Fruit fly (Drosophila melanogaster) whole organism, prepupa: ENCODE measurements around the gene CG46309.

Experiments
- CG10631 ChIP-seq: fragments of 200-800 bp; sonication (Bioruptor generic); optimal IDR thresholded peaks from 2 replicates; lab custom pipeline; 2016; ENCODE audit warnings: missing biosample characterization, missing genetic modification characterization
- CG10669 ChIP-seq: fragments of 200-800 bp; sonication (Bioruptor generic); optimal IDR thresholded peaks from 3 replicates; lab custom pipeline; 2018; ENCODE audit warnings: missing biosample characterization, mild to moderate bottlenecking, missing genetic modification characterization, moderate library complexity
- CG11294 ChIP-seq: fragments of 200-800 bp; sonication (Bioruptor generic); IDR thresholded peaks from 2 replicates; pipeline ENCODE4 v1.3.6; 2022; ENCODE audit warnings: missing biosample characterization, missing genetic modification characterization
- CG11762 ChIP-seq: fragments of 200-800 bp; sonication (Bioruptor generic); optimal IDR thresholded peaks from 3 replicates; lab custom pipeline; 2016; ENCODE audit warnings: missing biosample characterization, missing genetic modification characterization; ENCODE audit not compliant: insufficient read depth
- CG11902 ChIP-seq: fragments of 200-800 bp; sonication (Bioruptor generic); optimal IDR thresholded peaks from 3 replicates; lab custom pipeline; 2016; ENCODE audit warnings: missing biosample characterization, missing genetic modification characterization
- CG15336 ChIP-seq: fragments of 200-800 bp; sonication (Bioruptor generic); IDR thresholded peaks from 2 replicates; pipeline ENCODE4 v1.3.6; 2022; ENCODE audit warnings: missing biosample characterization, missing genetic modification characterization
- CG1621 ChIP-seq: fragments of 200-800 bp; sonication (Bioruptor generic); optimal IDR thresholded peaks from 3 replicates; lab custom pipeline; 2018; ENCODE audit warnings: missing biosample characterization, mild to moderate bottlenecking, missing genetic modification characterization
- CG3032 ChIP-seq: fragments of 200-800 bp; optimal IDR thresholded peaks from 2 replicates; lab custom pipeline; 2019; ENCODE audit warnings: missing biosample characterization, mild to moderate bottlenecking, missing genetic modification characterization, moderate library complexity
- CG32006 ChIP-seq: fragments of 200-800 bp; sonication (Bioruptor generic); optimal IDR thresholded peaks from 3 replicates; lab custom pipeline; 2017; ENCODE audit warnings: missing biosample characterization, mild to moderate bottlenecking, missing genetic modification characterization
- CG34406 ChIP-seq: fragments of 200-800 bp; sonication (Bioruptor generic); optimal IDR thresholded peaks from 3 replicates; lab custom pipeline; 2016; ENCODE audit warnings: missing biosample characterization, missing genetic modification characterization
- CG4318 ChIP-seq: fragments of 200-800 bp; sonication (Bioruptor generic); optimal IDR thresholded peaks from 3 replicates; lab custom pipeline; 2017; ENCODE audit warnings: missing biosample characterization, mild to moderate bottlenecking, missing genetic modification characterization
- CG6163 ChIP-seq: fragments of 200-800 bp; sonication (Bioruptor generic); IDR thresholded peaks from 3 replicates; pipeline ENCODE4 v1.3.6; 2022; ENCODE audit warnings: missing biosample characterization, missing genetic modification characterization
- CG6276 ChIP-seq: fragments of 200-800 bp; sonication (Bioruptor generic); optimal IDR thresholded peaks from 2 replicates; lab custom pipeline; 2017; ENCODE audit warnings: missing biosample characterization, mild to moderate bottlenecking, missing genetic modification characterization
- CG6792 ChIP-seq: fragments of 200-800 bp; sonication (Bioruptor generic); optimal IDR thresholded peaks from 3 replicates; lab custom pipeline; 2016; ENCODE audit warnings: missing biosample characterization, missing genetic modification characterization
- CG6854 ChIP-seq: fragments of 200-800 bp; sonication (Bioruptor generic); optimal IDR thresholded peaks from 2 replicates; lab custom pipeline; 2017; ENCODE audit warnings: missing biosample characterization, mild to moderate bottlenecking, missing genetic modification characterization
- CG8632 ChIP-seq: fragments of 200-800 bp; sonication (Bioruptor generic); optimal IDR thresholded peaks from 3 replicates; lab custom pipeline; 2016; ENCODE audit warnings: missing biosample characterization, missing genetic modification characterization
- CG9139 ChIP-seq: fragments of 200-800 bp; sonication (Bioruptor generic); optimal IDR thresholded peaks from 3 replicates; lab custom pipeline; 2017; ENCODE audit warnings: missing biosample characterization, mild to moderate bottlenecking, missing genetic modification characterization
- Eip75B ChIP-seq: fragments of 200-800 bp; sonication (Bioruptor generic); optimal IDR thresholded peaks from 3 replicates; lab custom pipeline; 2016; ENCODE audit warnings: missing biosample characterization, missing genetic modification characterization
- Eip78C ChIP-seq: fragments of 200-800 bp; sonication (Bioruptor generic); peaks from one replicate; lab custom pipeline; 2016; ENCODE audit warnings: missing biosample characterization, missing genetic modification characterization
- Eip93F ChIP-seq: fragments of 200-800 bp; sonication (Bioruptor generic); optimal IDR thresholded peaks from 2 replicates; lab custom pipeline; 2016; ENCODE audit warnings: missing biosample characterization, mild to moderate bottlenecking, missing genetic modification characterization
- Ets21C ChIP-seq: fragments of 200-800 bp; sonication (Bioruptor generic); optimal IDR thresholded peaks from 3 replicates; lab custom pipeline; 2016; ENCODE audit warnings: missing biosample characterization, missing genetic modification characterization
- Ets96B ChIP-seq: fragments of 200-800 bp; optimal IDR thresholded peaks from 2 replicates; lab custom pipeline; 2019; ENCODE audit warnings: missing biosample characterization, mild to moderate bottlenecking, missing genetic modification characterization, moderate library complexity
- Gug ChIP-seq: fragments of 200-800 bp; sonication (Bioruptor generic); IDR thresholded peaks from 2 replicates; pipeline ENCODE4 v1.3.6; 2022; ENCODE audit warnings: missing biosample characterization, missing genetic modification characterization
- Hr38 ChIP-seq: sonication (Bioruptor generic); optimal IDR thresholded peaks from 2 replicates; lab custom pipeline; 2016; ENCODE audit warnings: missing biosample characterization, missing genetic modification characterization
- Hr39 ChIP-seq: fragments of 200-800 bp; sonication (Bioruptor generic); optimal IDR thresholded peaks from 2 replicates; lab custom pipeline; 2016; ENCODE audit warnings: missing biosample characterization, missing genetic modification characterization
- Hr4 ChIP-seq: fragments of 200-800 bp; sonication (Bioruptor generic); optimal IDR thresholded peaks from 3 replicates; lab custom pipeline; 2016; ENCODE audit warnings: missing biosample characterization, missing genetic modification characterization
- Lpt ChIP-seq: fragments of 200-800 bp; sonication (Bioruptor generic); optimal IDR thresholded peaks from 3 replicates; lab custom pipeline; 2016; ENCODE audit warnings: missing biosample characterization, missing genetic modification characterization
- OdsH ChIP-seq: fragments of 200-800 bp; sonication (Bioruptor generic); optimal IDR thresholded peaks from 3 replicates; lab custom pipeline; 2016; ENCODE audit warnings: missing biosample characterization, missing genetic modification characterization
- Sox102F ChIP-seq: fragments of 200-800 bp; sonication (Bioruptor generic); optimal IDR thresholded peaks from 2 replicates; lab custom pipeline; 2016; ENCODE audit warnings: missing biosample characterization, mild to moderate bottlenecking, missing genetic modification characterization
- Sox15 ChIP-seq: fragments of 200-800 bp; sonication (Bioruptor generic); optimal IDR thresholded peaks from 3 replicates; lab custom pipeline; 2016; ENCODE audit warnings: missing biosample characterization, missing genetic modification characterization
- achi ChIP-seq: fragments of 200-800 bp; sonication (Bioruptor generic); optimal IDR thresholded peaks from 3 replicates; lab custom pipeline; 2016; ENCODE audit warnings: missing biosample characterization, missing genetic modification characterization
- acj6 ChIP-seq: fragments of 200-800 bp; sonication (Bioruptor generic); optimal IDR thresholded peaks from 3 replicates; lab custom pipeline; 2016; ENCODE audit warnings: missing biosample characterization, missing genetic modification characterization
- cyc ChIP-seq: fragments of 200-800 bp; sonication (Bioruptor generic); optimal IDR thresholded peaks from 3 replicates; lab custom pipeline; 2016; ENCODE audit warnings: missing biosample characterization, missing genetic modification characterization
- dac ChIP-seq: fragments of 200-800 bp; sonication (Bioruptor generic); optimal IDR thresholded peaks from 2 replicates; lab custom pipeline; 2017; ENCODE audit warnings: missing biosample characterization, mild to moderate bottlenecking, missing genetic modification characterization
- eg ChIP-seq: fragments of 200-800 bp; sonication (Bioruptor generic); IDR thresholded peaks from 3 replicates; pipeline ENCODE4 v1.3.6; 2022; ENCODE audit warnings: missing biosample characterization, missing genetic modification characterization
- esn ChIP-seq: fragments of 200-800 bp; sonication (Bioruptor generic); optimal IDR thresholded peaks from 2 replicates; lab custom pipeline; 2016; ENCODE audit warnings: missing biosample characterization, mild to moderate bottlenecking, missing genetic modification characterization, moderate library complexity
- fd59A ChIP-seq: fragments of 200-800 bp; sonication (Bioruptor generic); optimal IDR thresholded peaks from 2 replicates; lab custom pipeline; 2017; ENCODE audit warnings: missing biosample characterization, mild to moderate bottlenecking, missing genetic modification characterization, missing genetic modification reagents
- fd85E ChIP-seq: fragments of 200-800 bp; sonication (Bioruptor generic); optimal IDR thresholded peaks from 3 replicates; lab custom pipeline; 2016; ENCODE audit warnings: missing biosample characterization, missing genetic modification characterization
- fkh ChIP-seq: fragments of 200-800 bp; sonication (Bioruptor generic); optimal IDR thresholded peaks from 3 replicates; lab custom pipeline; 2017; ENCODE audit warnings: missing biosample characterization, mild to moderate bottlenecking, missing genetic modification characterization, moderate library complexity
- net ChIP-seq: fragments of 200-800 bp; sonication (Bioruptor generic); optimal IDR thresholded peaks from 3 replicates; lab custom pipeline; 2016; ENCODE audit warnings: missing biosample characterization, missing genetic modification characterization
- salr ChIP-seq, 2 experiments: fragments of 200-800 bp; sonication (Bioruptor generic); optimal IDR thresholded peaks; 3 replicates each; lab custom pipeline; 2016 to 2018; ENCODE audit warnings: missing biosample characterization in 2 of 2, missing genetic modification characterization in 2 of 2, mild to moderate bottlenecking in 1 of 2
- spab ChIP-seq: fragments of 200-800 bp; sonication (Bioruptor generic); optimal IDR thresholded peaks from 2 replicates; lab custom pipeline; 2017; ENCODE audit warnings: missing biosample characterization, mild to moderate bottlenecking, missing genetic modification characterization, missing genetic modification reagents
- svp ChIP-seq: fragments of 200-800 bp; sonication (Bioruptor generic); peaks from one replicate; lab custom pipeline; 2016; ENCODE audit warnings: missing biosample characterization, missing genetic modification characterization
- topi ChIP-seq: fragments of 200-800 bp; sonication (Bioruptor generic); optimal IDR thresholded peaks from 3 replicates; lab custom pipeline; 2016; ENCODE audit warnings: missing biosample characterization, missing genetic modification characterization
- vri ChIP-seq: fragments of 200-800 bp; sonication (Bioruptor generic); optimal IDR thresholded peaks from 3 replicates; lab custom pipeline; 2016; ENCODE audit warnings: missing biosample characterization, mild to moderate bottlenecking, missing genetic modification characterization

CG46309 gene

DNA sequence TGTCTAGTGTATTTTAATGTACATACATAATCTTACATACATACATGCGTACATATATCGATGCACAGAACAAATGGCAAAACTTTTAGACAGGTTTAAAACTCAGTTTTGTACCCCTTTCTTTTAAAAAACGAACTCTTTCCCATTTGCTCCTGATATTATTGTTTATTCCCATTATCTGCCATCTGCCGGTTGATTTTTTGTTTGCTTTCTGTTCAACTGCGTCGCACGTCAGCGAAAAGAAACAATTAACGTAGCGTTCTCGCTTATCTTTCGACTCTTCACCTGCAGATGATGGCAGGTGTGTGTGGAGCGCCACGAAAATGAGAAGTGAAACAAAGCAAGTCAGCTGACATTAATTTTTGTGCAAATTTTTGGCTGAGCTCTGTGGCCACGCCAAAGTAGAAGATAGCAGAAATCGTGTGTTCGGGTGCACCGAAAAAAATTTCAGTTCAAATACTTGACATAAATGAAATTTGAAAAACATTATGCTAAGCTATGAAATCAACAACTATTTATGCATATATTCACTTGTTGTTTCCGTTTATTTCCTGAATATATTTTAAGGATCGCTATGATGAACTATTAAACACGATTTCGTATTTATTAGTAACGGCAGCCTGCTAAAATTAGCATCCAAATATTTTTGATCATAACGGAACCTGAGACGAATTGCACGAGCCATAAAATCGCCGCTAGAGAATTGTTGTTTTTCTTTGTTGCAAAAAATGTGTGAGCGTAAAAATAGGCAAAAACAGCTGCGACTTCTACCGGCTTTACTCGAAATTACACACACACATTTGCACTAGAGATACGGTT, 19.3 kb upstream of the CG46309 start (continued):
- TF ChIP-seq CG9139 (GFP tag; lab: Kevin White, UChicago): no peak
- no peak for TF ChIP-seq CG11294 (GFP tag; lab: Robert Waterston, UW)
- TF ChIP-seq svp (GFP tag; lab: Kevin White, UChicago): no peak
- TF ChIP-seq Eip78C (GFP tag; lab: Kevin White, UChicago): peak; percentile 53
- peak; percentile 30 for TF ChIP-seq acj6
- peak; percentile 20 for TF ChIP-seq Eip93F
- TF ChIP-seq CG10631: peak; percentile 22
- TF ChIP-seq eg (GFP tag; lab: Robert Waterston, UW): no peak
- TF ChIP-seq CG3032 (tag; lab: Kevin White, UChicago): no peak
- TF ChIP-seq dac: no peak
- TF ChIP-seq CG11902: no peak
- no peak for TF ChIP-seq CG1621 (tag; lab: Kevin White, UChicago)
- no peak for TF ChIP-seq CG11762 (GFP tag; lab: Kevin White, UChicago)
- peak; percentile 34 for TF ChIP-seq achi
- TF ChIP-seq CG32006 (GFP tag; lab: Kevin White, UChicago): peak; percentile 69
- no peak for TF ChIP-seq Ets96B (tag; lab: Kevin White, UChicago)
- no peak for TF ChIP-seq vri (GFP tag; lab: Kevin White, UChicago)

DNA sequence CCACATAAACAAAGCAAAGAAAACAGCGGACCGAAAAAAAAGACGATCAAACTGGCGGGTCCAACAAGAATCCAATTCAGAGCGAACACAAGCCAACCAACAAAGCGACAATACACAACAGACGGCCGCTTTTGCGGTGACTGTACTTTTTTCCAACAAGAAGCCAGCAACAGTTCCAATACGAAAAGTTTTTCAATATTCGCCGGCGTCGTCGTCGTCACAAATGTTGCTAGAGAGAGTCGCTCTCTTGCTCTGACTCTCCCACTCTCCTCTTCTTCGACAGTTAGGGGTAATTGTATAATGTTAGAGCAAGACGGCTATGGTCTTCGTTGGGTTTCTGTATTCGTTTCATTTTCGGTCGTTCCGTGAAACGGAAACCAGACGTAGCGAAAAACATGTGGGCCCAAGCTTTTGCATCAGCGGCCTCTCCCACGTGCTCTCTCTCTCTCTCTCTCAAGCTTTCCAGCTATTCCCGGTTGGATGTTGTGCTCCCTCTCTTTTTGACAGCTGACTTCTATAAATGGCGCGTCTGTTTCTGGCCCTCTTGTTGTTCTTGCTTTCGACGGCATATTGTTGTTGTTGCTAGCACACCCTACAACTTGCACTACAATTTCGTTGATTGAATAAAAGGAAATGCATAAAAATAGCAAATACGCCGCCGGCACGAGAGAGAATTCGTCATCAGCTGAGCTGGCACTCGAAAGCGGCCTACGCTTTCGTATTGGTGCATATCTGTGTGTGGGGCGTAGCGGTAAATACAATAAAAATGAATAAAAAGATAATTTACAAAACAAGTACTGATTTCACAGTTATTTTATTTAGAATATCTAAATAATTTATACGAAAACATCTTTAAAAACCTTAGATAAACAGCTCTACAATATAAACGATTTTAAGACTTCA, 17.9 kb upstream of the CG46309 start:
- peak; percentile 6 for TF ChIP-seq fd59A
- peak; percentile 78 for TF ChIP-seq Sox102F
- peak; percentile 26 for TF ChIP-seq CG11762 (GFP tag; lab: Kevin White, UChicago)
- TF ChIP-seq CG6163 (GFP tag; lab: Robert Waterston, UW): no peak
- peak; percentile 70 for TF ChIP-seq Eip75B (GFP tag; lab: Kevin White, UChicago)
- TF ChIP-seq CG11902: no peak
- TF ChIP-seq Sox15 (GFP tag; lab: Kevin White, UChicago): no peak
- TF ChIP-seq spab (GFP tag; lab: Kevin White, UChicago): peak; percentile 61
- peak; percentile 91 for TF ChIP-seq fkh
- peak; percentile 13 for TF ChIP-seq OdsH
- TF ChIP-seq achi: peak; percentile 65
- TF ChIP-seq CG10669 (GFP tag; lab: Kevin White, UChicago): peak; percentile 11
- peak; percentile 78 for TF ChIP-seq esn (GFP tag; lab: Kevin White, UChicago)
- TF ChIP-seq CG15336 (GFP tag; lab: Robert Waterston, UW): no peak
- TF ChIP-seq CG34406: peak; percentile 74
- TF ChIP-seq Eip78C (GFP tag; lab: Kevin White, UChicago): peak; percentile 91
- TF ChIP-seq net (GFP tag; lab: Kevin White, UChicago): peak; percentile 52
- no peak for TF ChIP-seq Hr38 (GFP tag; lab: Kevin White, UChicago)
- TF ChIP-seq CG4318: no peak
- TF ChIP-seq salr (GFP tag; optimal IDR thresholded peaks at IDR 0.05; lab: Kevin White, UChicago): peak in 1 of 2 experiments; percentile 39
- TF ChIP-seq CG9139 (GFP tag; lab: Kevin White, UChicago): peak; percentile 80
- TF ChIP-seq topi (GFP tag; lab: Kevin White, UChicago): peak; percentile 73
- TF ChIP-seq CG11294 (GFP tag; lab: Robert Waterston, UW): no peak
- no peak for TF ChIP-seq CG10631
- TF ChIP-seq CG6792 (GFP tag; lab: Kevin White, UChicago): peak; percentile 74
- TF ChIP-seq acj6: peak; percentile 34
- TF ChIP-seq CG1621 (tag; lab: Kevin White, UChicago): peak; percentile 70
- TF ChIP-seq Eip93F: peak; percentile 52
- TF ChIP-seq dac: no peak
- TF ChIP-seq cyc (GFP tag; lab: Kevin White, UChicago): peak; percentile 21
- TF ChIP-seq CG8632 (GFP tag; lab: Kevin White, UChicago): peak; percentile 38
- TF ChIP-seq fd85E (GFP tag; lab: Kevin White, UChicago): peak; percentile 60
- TF ChIP-seq CG6276 (GFP tag; lab: Kevin White, UChicago): peak; percentile 70
- TF ChIP-seq Hr39 (GFP tag; lab: Kevin White, UChicago): no peak
- peak; percentile 6 for TF ChIP-seq Hr4 (GFP tag; lab: Kevin White, UChicago)
- no peak for TF ChIP-seq Ets21C (GFP tag; lab: Kevin White, UChicago)
- no peak for TF ChIP-seq Gug (GFP tag; lab: Robert Waterston, UW)
- peak; percentile 96 for TF ChIP-seq CG6854 (GFP tag; lab: Kevin White, UChicago)
- peak; percentile 79 for TF ChIP-seq Lpt (GFP tag; lab: Kevin White, UChicago)
